Fruit fly (Drosophila melanogaster) whole organism, embryonic: ENCODE results near the gene unk.
A peak's percentile ranks its signal among the peaks of the same experiment; 100 is the strongest.

Experiments
- BtbVII ChIP-seq: fragments of 200-800 bp; sonication (Bioruptor generic); optimal IDR thresholded peaks from 3 replicates; lab custom pipeline; 2017; ENCODE audit warnings: missing biosample characterization, mild to moderate bottlenecking, missing genetic modification characterization
- Bteb2 ChIP-seq: fragments of 200-800 bp; sonication (Bioruptor generic); optimal IDR thresholded peaks from 2 replicates; lab custom pipeline; 2016; ENCODE audit warnings: missing biosample characterization, missing genetic modification characterization
- CG10462 ChIP-seq: fragments of 200-800 bp; sonication (Bioruptor generic); optimal IDR thresholded peaks from 2 replicates; lab custom pipeline; 2016; ENCODE audit warnings: missing biosample characterization, missing genetic modification characterization
- CG10543 ChIP-seq: fragments of 200-800 bp; sonication (Bioruptor generic); optimal IDR thresholded peaks from 3 replicates; lab custom pipeline; 2017; ENCODE audit warnings: missing biosample characterization, mild to moderate bottlenecking, missing genetic modification characterization, moderate library complexity
- CG10959 ChIP-seq: fragments of 200-800 bp; sonication (Bioruptor generic); IDR thresholded peaks from 2 replicates; pipeline ENCODE4 v1.3.6; 2022; ENCODE audit warnings: missing biosample characterization, missing genetic modification characterization
- CG11085 ChIP-seq: fragments of 200-800 bp; sonication (Bioruptor generic); IDR thresholded peaks from 2 replicates; pipeline ENCODE4 v1.3.6; 2022; ENCODE audit warnings: missing biosample characterization, missing genetic modification characterization
- CG11504 ChIP-seq: fragments of 200-800 bp; sonication (Bioruptor generic); optimal IDR thresholded peaks from 3 replicates; lab custom pipeline; 2019; ENCODE audit warnings: missing biosample characterization, mild to moderate bottlenecking, missing genetic modification characterization, moderate library complexity
- CG12219 ChIP-seq: fragments of 200-800 bp; sonication (Bioruptor generic); optimal IDR thresholded peaks from 3 replicates; lab custom pipeline; 2018; ENCODE audit warnings: missing biosample characterization, mild to moderate bottlenecking, missing genetic modification characterization
- CG12299 ChIP-seq: fragments of 200-800 bp; sonication (Bioruptor generic); optimal IDR thresholded peaks from 2 replicates; lab custom pipeline; 2018; ENCODE audit warnings: missing biosample characterization, mild to moderate bottlenecking, missing genetic modification characterization
- CG1233 ChIP-seq: fragments of 200-800 bp; sonication (Bioruptor generic); optimal IDR thresholded peaks from 4 replicates; lab custom pipeline; 2018; ENCODE audit warnings: missing biosample characterization, mild to moderate bottlenecking, missing genetic modification characterization
- CG1792 ChIP-seq: fragments of 200-800 bp; sonication (Bioruptor generic); optimal IDR thresholded peaks from 2 replicates; lab custom pipeline; 2016; ENCODE audit warnings: missing biosample characterization, missing genetic modification characterization
- CG18764 ChIP-seq: fragments of 200-800 bp; sonication (Bioruptor generic); optimal IDR thresholded peaks from 3 replicates; lab custom pipeline; 2016; ENCODE audit warnings: missing biosample characterization, missing genetic modification characterization
- CG2202 ChIP-seq: fragments of 200-800 bp; sonication (Bioruptor generic); optimal IDR thresholded peaks from 2 replicates; lab custom pipeline; 2018; ENCODE audit warnings: missing biosample characterization, mild to moderate bottlenecking, missing genetic modification characterization
- CG31388 ChIP-seq: fragments of 200-800 bp; sonication (Bioruptor generic); optimal IDR thresholded peaks from 2 replicates; lab custom pipeline; 2016; ENCODE audit warnings: missing biosample characterization, missing genetic modification characterization
- CG3163 ChIP-seq: fragments of 200-800 bp; sonication (Bioruptor generic); optimal IDR thresholded peaks from 3 replicates; lab custom pipeline; 2016; ENCODE audit warnings: missing biosample characterization, missing genetic modification characterization
- CG42726 ChIP-seq: fragments of 200-800 bp; sonication (Bioruptor generic); IDR thresholded peaks from 2 replicates; pipeline ENCODE4 v1.3.6; 2022; ENCODE audit warnings: missing biosample characterization, missing genetic modification characterization; ENCODE audit not compliant: partially characterized antibody
- CG4360 ChIP-seq: fragments of 200-800 bp; sonication (Bioruptor generic); IDR thresholded peaks from 2 replicates; pipeline ENCODE4 v1.3.6; 2022; ENCODE audit warnings: missing biosample characterization, missing genetic modification characterization
- CG4820 ChIP-seq: fragments of 200-800 bp; sonication (Bioruptor generic); optimal IDR thresholded peaks from 3 replicates; lab custom pipeline; 2016; ENCODE audit warnings: missing biosample characterization, missing genetic modification characterization
- CG7786 ChIP-seq: fragments of 200-800 bp; sonication (Bioruptor generic); optimal IDR thresholded peaks from 2 replicates; lab custom pipeline; 2016; ENCODE audit warnings: missing biosample characterization, missing genetic modification characterization
- CG7928 ChIP-seq: fragments of 200-800 bp; sonication (Bioruptor generic); optimal IDR thresholded peaks from 2 replicates; lab custom pipeline; 2017; ENCODE audit warnings: missing biosample characterization, mild to moderate bottlenecking, missing genetic modification characterization
- CG8478 ChIP-seq: fragments of >200 bp; optimal IDR thresholded peaks from 2 replicates; lab custom pipeline; 2018
- Camta ChIP-seq: fragments of 200-800 bp; sonication (Bioruptor generic); optimal IDR thresholded peaks from 2 replicates; lab custom pipeline; 2016; ENCODE audit warnings: missing biosample characterization, missing genetic modification characterization
- D ChIP-seq, 2 experiments: fragments of 200-800 bp in 1 of 2; fragments of >200 bp in 1 of 2; sonication (Bioruptor generic) in 1 of 2; optimal IDR thresholded peaks; 2 replicates in 1 of 2; 3 replicates in 1 of 2; lab custom pipeline; 2017; ENCODE audit warnings: mild to moderate bottlenecking in 1 of 2, missing biosample characterization in 1 of 2, missing genetic modification characterization in 1 of 2, missing genetic modification reagents in 1 of 2
- Gug ChIP-seq: fragments of 200-800 bp; sonication (Bioruptor generic); IDR thresholded peaks from 4 replicates; pipeline ENCODE4 v1.3.6; 2022; ENCODE audit warnings: missing biosample characterization, missing genetic modification characterization
- H2.0 ChIP-seq: fragments of 200-800 bp; sonication (Bioruptor generic); IDR thresholded peaks from 2 replicates; pipeline ENCODE4 v1.3.6; 2022; ENCODE audit warnings: missing biosample characterization, missing genetic modification characterization
- HHEX ChIP-seq: fragments of 200-800 bp; sonication (Bioruptor generic); optimal IDR thresholded peaks from 3 replicates; lab custom pipeline; 2017; ENCODE audit warnings: missing biosample characterization, mild to moderate bottlenecking, missing genetic modification characterization, missing genetic modification reagents
- Mad ChIP-seq: fragments of 200-800 bp; sonication (Bioruptor generic); optimal IDR thresholded peaks from 2 replicates; lab custom pipeline; 2016; ENCODE audit warnings: missing biosample characterization, missing genetic modification characterization
- Max ChIP-seq: fragments of 200-800 bp; sonication (Bioruptor generic); optimal IDR thresholded peaks from 2 replicates; lab custom pipeline; 2016; ENCODE audit warnings: missing biosample characterization, mild to moderate bottlenecking, missing genetic modification characterization
- Med ChIP-seq: fragments of 200-800 bp; sonication (Bioruptor generic); peaks from one replicate; lab custom pipeline; 2016; ENCODE audit warnings: missing biosample characterization, missing genetic modification characterization, mild to moderate bottlenecking, inconsistent platforms, moderate library complexity
- Nf-YC ChIP-seq: fragments of 200-800 bp; optimal IDR thresholded peaks from 3 replicates; lab custom pipeline; 2019; ENCODE audit warnings: missing biosample characterization, mild to moderate bottlenecking, missing genetic modification characterization, moderate library complexity
- PHDP ChIP-seq: fragments of 200-800 bp; sonication (Bioruptor generic); optimal IDR thresholded peaks from 3 replicates; lab custom pipeline; 2018; ENCODE audit warnings: missing biosample characterization, mild to moderate bottlenecking, missing genetic modification characterization, moderate library complexity
- Ptx1 ChIP-seq: fragments of 200-800 bp; sonication (Bioruptor generic); IDR thresholded peaks from 2 replicates; pipeline ENCODE4 v1.3.6; 2022; ENCODE audit warnings: missing biosample characterization, missing genetic modification characterization
- Ravus ChIP-seq: fragments of 200-800 bp; sonication (Bioruptor generic); IDR thresholded peaks from 2 replicates; pipeline ENCODE4 v1.3.6; 2022; ENCODE audit warnings: missing biosample characterization, missing genetic modification characterization
- Rx ChIP-seq: fragments of 200-800 bp; sonication (Bioruptor generic); IDR thresholded peaks from 2 replicates; pipeline ENCODE4 v1.3.6; 2022; ENCODE audit warnings: missing biosample characterization, missing genetic modification characterization
- Scr ChIP-seq: fragments of 200-800 bp; sonication (Bioruptor generic); IDR thresholded peaks from 2 replicates; pipeline ENCODE4 v1.3.6; 2022; ENCODE audit warnings: missing biosample characterization, missing genetic modification characterization; ENCODE audit not compliant: partially characterized antibody
- Side ChIP-seq: fragments of 200-800 bp; sonication (Bioruptor generic); optimal IDR thresholded peaks from 2 replicates; lab custom pipeline; 2016; ENCODE audit warnings: missing biosample characterization, missing genetic modification characterization
- Taf1 ChIP-seq: fragments of 200-800 bp; sonication (Bioruptor generic); IDR thresholded peaks from 2 replicates; pipeline ENCODE4 v1.3.6; 2022; ENCODE audit warnings: missing biosample characterization, missing genetic modification characterization
- ab ChIP-seq: fragments of 200-800 bp; sonication (Bioruptor generic); optimal IDR thresholded peaks from 2 replicates; lab custom pipeline; 2016; ENCODE audit warnings: missing biosample characterization, missing genetic modification characterization
- btn ChIP-seq: fragments of 200-800 bp; sonication (Bioruptor generic); optimal IDR thresholded peaks from 2 replicates; lab custom pipeline; 2016; ENCODE audit warnings: missing biosample characterization, missing genetic modification characterization
- emc ChIP-seq: fragments of 200-800 bp; sonication (Bioruptor generic); optimal IDR thresholded peaks from 2 replicates; lab custom pipeline; 2016; ENCODE audit warnings: missing biosample characterization, missing genetic modification characterization
- hkb ChIP-seq, 2 experiments: fragments of 200-800 bp in 1 of 2; fragments of >200 bp in 1 of 2; sonication (Bioruptor generic) in 1 of 2; IDR thresholded peaks in 1 of 2; optimal IDR thresholded peaks in 1 of 2; 2 replicates each; pipeline versions ENCODE4 v1.3.6 to Lab custom; 2017 to 2022; ENCODE audit warnings: missing biosample characterization in 1 of 2, missing genetic modification characterization in 1 of 2
- jing ChIP-seq: fragments of 200-800 bp; sonication (Bioruptor generic); optimal IDR thresholded peaks from 2 replicates; lab custom pipeline; 2018; ENCODE audit warnings: missing biosample characterization, mild to moderate bottlenecking, missing genetic modification characterization
- lov ChIP-seq, 2 experiments: fragments of 200-800 bp in 1 of 2; fragments of >200 bp in 1 of 2; sonication (Bioruptor generic) in 1 of 2; IDR thresholded peaks in 1 of 2; optimal IDR thresholded peaks in 1 of 2; 2 replicates in 1 of 2; 3 replicates in 1 of 2; pipeline versions ENCODE4 v1.3.6 to Lab custom; 2017 to 2022; ENCODE audit warnings: missing biosample characterization in 1 of 2, missing genetic modification characterization in 1 of 2
- luna ChIP-seq: fragments of 200-800 bp; sonication (Bioruptor generic); optimal IDR thresholded peaks from 2 replicates; lab custom pipeline; 2016; ENCODE audit warnings: missing biosample characterization, missing genetic modification characterization
- onecut ChIP-seq: fragments of 200-800 bp; sonication (Bioruptor generic); IDR thresholded peaks from 2 replicates; pipeline ENCODE4 v1.3.6; 2022; ENCODE audit warnings: missing biosample characterization, missing genetic modification characterization
- pan ChIP-seq, 4 experiments: fragments of >200 bp in 3 of 4; fragments of 200-800 bp in 1 of 4; sonication (Bioruptor generic) in 1 of 4; optimal IDR thresholded peaks in 3 of 4; IDR thresholded peaks in 1 of 4; 2 replicates each; pipeline versions ENCODE4 v1.3.6 to Lab custom; 2017 to 2022; ENCODE audit warnings: missing biosample characterization in 2 of 4, missing genetic modification characterization in 2 of 4, mixed read lengths in 1 of 4
- pita ChIP-seq: fragments of 200-800 bp; sonication (Bioruptor generic); optimal IDR thresholded peaks from 2 replicates; lab custom pipeline; 2017; ENCODE audit warnings: missing biosample characterization, mild to moderate bottlenecking, missing genetic modification characterization
- scrt ChIP-seq: fragments of 200-800 bp; sonication (Bioruptor generic); optimal IDR thresholded peaks from 2 replicates; lab custom pipeline; 2018; ENCODE audit warnings: missing biosample characterization, mild to moderate bottlenecking, missing genetic modification characterization, moderate library complexity
- trem ChIP-seq: fragments of 200-800 bp; optimal IDR thresholded peaks from 3 replicates; lab custom pipeline; 2019; ENCODE audit warnings: missing biosample characterization, mild to moderate bottlenecking, missing genetic modification characterization, moderate library complexity
- unc-4 ChIP-seq: fragments of 200-800 bp; sonication (Bioruptor generic); IDR thresholded peaks from 2 replicates; pipeline ENCODE4 v1.3.6; 2022; ENCODE audit warnings: missing biosample characterization, missing genetic modification characterization; ENCODE audit not compliant: partially characterized antibody

unk gene

DNA sequence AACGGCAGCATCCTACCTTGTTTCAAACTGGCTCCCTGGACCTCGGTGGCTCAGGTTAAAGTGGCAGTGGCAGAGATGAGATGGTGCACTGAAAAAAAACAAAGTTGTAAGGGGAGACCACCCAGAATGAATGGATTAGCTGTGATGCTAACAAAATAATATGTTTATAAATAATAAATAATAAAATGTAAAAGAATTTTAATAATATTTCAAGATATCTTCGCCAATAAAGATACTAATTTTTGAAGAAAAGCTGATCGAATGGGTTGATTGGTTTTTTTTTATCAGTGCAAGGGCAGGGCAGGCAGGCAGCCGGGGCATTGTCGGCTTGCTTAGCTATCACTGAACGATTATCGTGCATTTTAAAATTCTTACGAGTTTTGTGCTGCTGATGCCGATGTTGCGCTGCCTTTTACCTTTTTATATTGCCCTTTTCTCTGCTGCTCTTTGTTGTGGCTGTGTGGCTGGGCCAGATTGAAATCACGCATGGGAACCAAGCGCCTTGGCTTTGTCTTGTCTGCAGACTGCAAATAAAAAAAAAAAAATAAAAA, 8.6 kb downstream of the unk start (continued):
- no peak for TF ChIP-seq ab (GFP tag; lab: Kevin White, UChicago)
- no peak for TF ChIP-seq Max (GFP tag; lab: Kevin White, UChicago)
- TF ChIP-seq onecut (GFP tag; lab: Robert Waterston, UW) = no peak
- no peak for TF ChIP-seq Ravus
- no peak for TF ChIP-seq D (optimal IDR thresholded peaks at IDR 0.05; lab: Kevin White, UChicago)
- TF ChIP-seq D (GFP tag; optimal IDR thresholded peaks at IDR 0.05; lab: Kevin White, UChicago) = peak; percentile 57
- TF ChIP-seq CG4820 (GFP tag; lab: Kevin White, UChicago) = no peak
- no peak for TF ChIP-seq CG7928 (GFP tag; lab: Kevin White, UChicago)
- no peak for TF ChIP-seq CG8478
- TF ChIP-seq CG1792 (GFP tag; lab: Kevin White, UChicago) = no peak
- no peak for TF ChIP-seq CG31388 (GFP tag; lab: Kevin White, UChicago)
- no peak for TF ChIP-seq Mad
- TF ChIP-seq pan (optimal IDR thresholded peaks at IDR 0.05; lab: Kevin White, UChicago) = no peak
- no peak for TF ChIP-seq pan (GFP tag; optimal IDR thresholded peaks at IDR 0.05 in 1 of 2, IDR thresholded peaks at IDR 0.05 in 1 of 2)
- no peak for TF ChIP-seq HHEX (GFP tag; lab: Kevin White, UChicago)
- TF ChIP-seq hkb (optimal IDR thresholded peaks at IDR 0.05; lab: Kevin White, UChicago) = no peak
- no peak for TF ChIP-seq hkb (GFP tag; IDR thresholded peaks at IDR 0.05; lab: Robert Waterston, UW)
- no peak for TF ChIP-seq unc-4 (GFP tag; lab: Robert Waterston, UW)
- no peak for TF ChIP-seq CG3163 (GFP tag; lab: Kevin White, UChicago)
- no peak for TF ChIP-seq lov (optimal IDR thresholded peaks at IDR 0.05; lab: Kevin White, UChicago)
- TF ChIP-seq lov (GFP tag; IDR thresholded peaks at IDR 0.05; lab: Robert Waterston, UW) = no peak
- no peak for TF ChIP-seq Camta (GFP tag; lab: Kevin White, UChicago)
- TF ChIP-seq BtbVII = no peak
- TF ChIP-seq CG18764 (GFP tag; lab: Kevin White, UChicago) = no peak
- no peak for TF ChIP-seq luna (GFP tag; lab: Kevin White, UChicago)
- TF ChIP-seq Gug (GFP tag; lab: Robert Waterston, UW) = no peak
- TF ChIP-seq CG10462 (GFP tag; lab: Kevin White, UChicago) = no peak
- no peak for TF ChIP-seq Taf1 (GFP tag; lab: Robert Waterston, UW)
- TF ChIP-seq emc = no peak
- TF ChIP-seq CG42726 (GFP tag; lab: Robert Waterston, UW) = no peak
- no peak for TF ChIP-seq Side
- TF ChIP-seq CG10543 (GFP tag; lab: Kevin White, UChicago) = no peak
- TF ChIP-seq CG4360 = no peak
- peak; percentile 22 for TF ChIP-seq Med
- TF ChIP-seq scrt (GFP tag; lab: Kevin White, UChicago) = no peak
- TF ChIP-seq CG2202 (tag; lab: Kevin White, UChicago) = peak; percentile 8
- no peak for TF ChIP-seq PHDP (tag; lab: Kevin White, UChicago)
- no peak for TF ChIP-seq CG7786 (GFP tag; lab: Kevin White, UChicago)
- TF ChIP-seq CG10959 (GFP tag; lab: Robert Waterston, UW) = peak; percentile 61
- no peak for TF ChIP-seq CG11504 (tag; lab: Kevin White, UChicago)
- no peak for TF ChIP-seq pita (GFP tag; lab: Kevin White, UChicago)
- TF ChIP-seq CG12219 (GFP tag; lab: Kevin White, UChicago) = no peak
- TF ChIP-seq CG11085 (GFP tag; lab: Robert Waterston, UW) = no peak
- TF ChIP-seq Bteb2 (GFP tag; lab: Kevin White, UChicago) = no peak
- TF ChIP-seq btn (GFP tag; lab: Kevin White, UChicago) = no peak
- TF ChIP-seq Ptx1 = peak; percentile 19; the same call in 1 of the 2 replicates
- TF ChIP-seq CG1233 (GFP tag; lab: Kevin White, UChicago) = no peak
- no peak for TF ChIP-seq H2.0 (GFP tag; lab: Robert Waterston, UW)
- no peak for TF ChIP-seq Rx (GFP tag; lab: Robert Waterston, UW)
- TF ChIP-seq jing (GFP tag; lab: Kevin White, UChicago) = no peak
- no peak for TF ChIP-seq Scr (GFP tag; lab: Robert Waterston, UW)
- TF ChIP-seq CG12299 = no peak
- no peak for TF ChIP-seq Nf-YC
- TF ChIP-seq trem = no peak
